Worm (Caenorhabditis elegans) whole organism, midembryonic: ENCODE results near the gene W04G3.11.

ENCODE experiments used
- T22C8.4 ChIP-seq: fragments of 200-800 bp; sonication (Bioruptor generic); IDR thresholded peaks from 2 replicates; pipeline ENCODE4 v1.3.6; 2022; ENCODE audit warnings: missing genetic modification characterization, missing compliant biosample characterization
- cog-1 ChIP-seq: sonication (generic microtip); optimal IDR thresholded peaks from 2 replicates; lab custom pipeline; 2016; ENCODE audit warnings: missing genetic modification characterization, missing compliant biosample characterization
- flt-1 ChIP-seq: fragments of 200-800 bp; sonication (Bioruptor generic); IDR thresholded peaks from 2 replicates; pipeline ENCODE4 v1.3.6; 2022; ENCODE audit warnings: missing genetic modification characterization, missing compliant biosample characterization
- klf-2 ChIP-seq: fragments of 200-800 bp; sonication (Bioruptor generic); conservative IDR thresholded peaks from 2 replicates; pipeline ENCODE4 v1.3.6; 2022; ENCODE audit warnings: missing genetic modification reagents, missing genetic modification characterization, missing compliant biosample characterization
- med-1 ChIP-seq: sonication (generic microtip); optimal IDR thresholded peaks from 2 replicates; lab custom pipeline; 2017; ENCODE audit warnings: missing genetic modification characterization, mild to moderate bottlenecking, missing compliant biosample characterization, antibody characterized with exemption, missing genetic modification reagents; ENCODE audit not compliant: insufficient read depth
- ref-1 ChIP-seq: fragments of 200-800 bp; sonication (Bioruptor generic); conservative IDR thresholded peaks from 2 replicates; pipeline ENCODE4 v1.3.6; 2022; ENCODE audit warnings: missing genetic modification reagents, missing genetic modification characterization, missing compliant biosample characterization
- tab-1 ChIP-seq: fragments of 200-800 bp; sonication (Bioruptor generic); IDR thresholded peaks from 2 replicates; pipeline ENCODE4 v1.3.6; 2022; ENCODE audit warnings: missing genetic modification characterization, missing compliant biosample characterization
- ztf-23 ChIP-seq: fragments of 200-800 bp; sonication (Bioruptor generic); IDR thresholded peaks from 2 replicates; pipeline ENCODE4 v1.3.6; 2022; ENCODE audit warnings: missing genetic modification reagents, missing genetic modification characterization, missing compliant biosample characterization
- ztf-29 ChIP-seq: fragments of 200-800 bp; sonication (Bioruptor generic); IDR thresholded peaks from 2 replicates; pipeline ENCODE4 v1.3.6; 2022; ENCODE audit warnings: missing genetic modification reagents, missing genetic modification characterization, missing compliant biosample characterization

W04G3.11 gene

ce11 chrX:11088952-11089351, at the start of gene W04G3.11:
W04G3.11 (plus strand) TSS chrX:11089195.
- TF ChIP-seq ref-1: no peak
- no peak for TF ChIP-seq klf-2 (GFP tag; lab: Robert Waterston, UW)
- TF ChIP-seq tab-1 (GFP tag; lab: Robert Waterston, UW): no peak
- TF ChIP-seq flt-1: no peak

ce11 chrX:11042777-11043176, 46.2 kb upstream of the W04G3.11 start, which contains the start of gene C09F12.3:
C09F12.3 (minus strand) TSS chrX:11042877.
- no peak for TF ChIP-seq cog-1 (tag; lab: Kevin White, UChicago)
- no peak for TF ChIP-seq flt-1
- no peak for TF ChIP-seq T22C8.4
- TF ChIP-seq klf-2 (GFP tag; lab: Robert Waterston, UW): no peak
- TF ChIP-seq ztf-29: no peak
- TF ChIP-seq med-1 (GFP tag; lab: Kevin White, UChicago): no peak
- TF ChIP-seq ref-1: no peak
- TF ChIP-seq tab-1 (GFP tag; lab: Robert Waterston, UW): no peak
- no peak for TF ChIP-seq ztf-23 (GFP tag; lab: Robert Waterston, UW)

ce11 chrX:11047183-11047582, 41.8 kb upstream of the W04G3.11 start, which contains the start of gene clc-1:
clc-1 (plus strand) TSS chrX:11047446.
- no peak for TF ChIP-seq med-1 (GFP tag; lab: Kevin White, UChicago)
- no peak for TF ChIP-seq ref-1
- no peak for TF ChIP-seq T22C8.4
- TF ChIP-seq tab-1 (GFP tag; lab: Robert Waterston, UW): no peak

- TF ChIP-seq tab-1 (GFP tag; lab: Robert Waterston, UW) (no peak), med-1 (GFP tag; lab: Kevin White, UChicago) (no peak), flt-1 (no peak), T22C8.4 (no peak), cog-1 (tag; lab: Kevin White, UChicago) (no peak), klf-2 (GFP tag; lab: Robert Waterston, UW) (no peak), ref-1 (no peak), ztf-29 (no peak), ztf-23 (GFP tag; lab: Robert Waterston, UW) (no peak)
These were observed 38.7 kb upstream of the W04G3.11 start for ce11 chrX:11050335-11050734.

ce11 chrX:11053615-11054014, 35.4 kb upstream of the W04G3.11 start, which contains the start of gene C09F12.2:
C09F12.2 (plus strand) TSS chrX:11053915.
- TF ChIP-seq ref-1: no peak

ce11 chrX:11057028-11057427, 32.0 kb upstream of the W04G3.11 start, which contains the start of gene lpr-3:
lpr-3 (plus strand) TSS chrX:11057401.
- TF ChIP-seq T22C8.4 (no peak), tab-1 (GFP tag; lab: Robert Waterston, UW) (no peak), ref-1 (no peak), flt-1 (no peak), cog-1 (tag; lab: Kevin White, UChicago) (no peak), klf-2 (GFP tag; lab: Robert Waterston, UW) (no peak), med-1 (GFP tag; lab: Kevin White, UChicago) (no peak)

- TF ChIP-seq ztf-29 (no peak), klf-2 (GFP tag; lab: Robert Waterston, UW) (no peak), T22C8.4 (no peak), tab-1 (GFP tag; lab: Robert Waterston, UW) (no peak), flt-1 (no peak), med-1 (GFP tag; lab: Kevin White, UChicago) (no peak), ztf-23 (GFP tag; lab: Robert Waterston, UW) (no peak), ref-1 (no peak), cog-1 (tag; lab: Kevin White, UChicago) (no peak)
These were observed 29.3 kb upstream of the W04G3.11 start, which contains the start of gene lpr-6 for ce11 chrX:11059744-11060143. lpr-6 (plus strand) TSS chrX:11059994.

ce11 chrX:11060940-11061339, 28.1 kb upstream of the W04G3.11 start:
- no peak for TF ChIP-seq ztf-23 (GFP tag; lab: Robert Waterston, UW)
- no peak for TF ChIP-seq flt-1
- no peak for TF ChIP-seq ztf-29
- no peak for TF ChIP-seq tab-1 (GFP tag; lab: Robert Waterston, UW)
- TF ChIP-seq cog-1 (tag; lab: Kevin White, UChicago): no peak
- no peak for TF ChIP-seq klf-2 (GFP tag; lab: Robert Waterston, UW)
- no peak for TF ChIP-seq med-1 (GFP tag; lab: Kevin White, UChicago)
- TF ChIP-seq T22C8.4: no peak
- no peak for TF ChIP-seq ref-1

ce11 chrX:11061904-11062303, 27.1 kb upstream of the W04G3.11 start, which contains the start of gene lpr-5:
lpr-5 (plus strand) TSS chrX:11062123.
- TF ChIP-seq tab-1 (GFP tag; lab: Robert Waterston, UW) (no peak), ref-1 (no peak), cog-1 (tag; lab: Kevin White, UChicago) (no peak), med-1 (GFP tag; lab: Kevin White, UChicago) (no peak), flt-1 (no peak), ztf-29 (no peak), T22C8.4 (no peak), ztf-23 (GFP tag; lab: Robert Waterston, UW) (no peak), klf-2 (GFP tag; lab: Robert Waterston, UW) (no peak)

ce11 chrX:11064799-11065198, 24.2 kb upstream of the W04G3.11 start, which contains the start of gene lpr-4:
lpr-4 (plus strand) TSS chrX:11065126.
- no peak for TF ChIP-seq klf-2 (GFP tag; lab: Robert Waterston, UW)
- no peak for TF ChIP-seq T22C8.4
- TF ChIP-seq med-1 (GFP tag; lab: Kevin White, UChicago): no peak
- TF ChIP-seq flt-1: no peak
- no peak for TF ChIP-seq cog-1 (tag; lab: Kevin White, UChicago)
- TF ChIP-seq ztf-23 (GFP tag; lab: Robert Waterston, UW): no peak
- TF ChIP-seq tab-1 (GFP tag; lab: Robert Waterston, UW): no peak
- TF ChIP-seq ref-1: no peak
- no peak for TF ChIP-seq ztf-29
